Worm (Caenorhabditis elegans) whole organism, L4 larva: ENCODE measurements around the gene dhs-7.

Experiments used
- D1046.2 ChIP-seq: fragments of 200-800 bp; sonication (Bioruptor generic); IDR thresholded peaks from 2 replicates; pipeline ENCODE4 v1.3.6; 2022; ENCODE audit warnings: missing genetic modification characterization, missing compliant biosample characterization
- F44E2.7 ChIP-seq: fragments of 200-800 bp; sonication (Bioruptor generic); IDR thresholded peaks from 2 replicates; pipeline ENCODE4 v2.1.2; 2022; ENCODE audit warnings: missing genetic modification characterization, missing compliant biosample characterization
- R02D3.7 ChIP-seq: fragments of 150-350 bp; sonication (generic microtip); optimal IDR thresholded peaks from 3 replicates; lab custom pipeline; 2014; ENCODE audit warnings: missing biosample characterization, missing genetic modification characterization
- Y105C5A.15 ChIP-seq: fragments of 200-800 bp; sonication (Bioruptor generic); IDR thresholded peaks from 2 replicates; pipeline ENCODE4 v1.3.6; 2022; ENCODE audit warnings: missing genetic modification characterization, missing compliant biosample characterization
- Y48G9A.11 ChIP-seq: fragments of 200-800 bp; sonication (Bioruptor generic); IDR thresholded peaks from 2 replicates; pipeline ENCODE4 v1.3.6; 2022; ENCODE audit warnings: missing genetic modification reagents, missing genetic modification characterization, missing compliant biosample characterization
- ZK337.2 ChIP-seq: fragments of 200-800 bp; sonication (Bioruptor generic); IDR thresholded peaks from 2 replicates; pipeline ENCODE4 v1.3.6; 2022; ENCODE audit warnings: missing genetic modification reagents, missing genetic modification characterization, missing compliant biosample characterization
- ZK546.5 ChIP-seq, 2 experiments: sonication (generic microtip); optimal IDR thresholded peaks; 2 replicates each; lab custom pipeline; 2017; ENCODE audit warnings: missing biosample characterization in 2 of 2, missing genetic modification characterization in 2 of 2
- aha-1 ChIP-seq: fragments of 150-350 bp; peaks from one replicate; lab custom pipeline; 2014; ENCODE audit warnings: missing biosample characterization, missing genetic modification characterization
- aly-2 ChIP-seq: sonication (generic microtip); optimal IDR thresholded peaks from 2 replicates; lab custom pipeline; 2018; ENCODE audit warnings: missing biosample characterization, missing genetic modification characterization
- dmd-6 ChIP-seq: fragments of 200-800 bp; sonication (Bioruptor generic); IDR thresholded peaks from 2 replicates; pipeline ENCODE4 v1.3.6; 2022; ENCODE audit warnings: missing genetic modification reagents, missing genetic modification characterization, missing compliant biosample characterization
- dmd-9 ChIP-seq: fragments of 200-800 bp; sonication (Bioruptor generic); IDR thresholded peaks from 2 replicates; pipeline ENCODE4 v1.3.6; 2022; ENCODE audit warnings: missing genetic modification reagents, missing genetic modification characterization, missing compliant biosample characterization
- dpl-1 ChIP-seq: fragments of 150-350 bp; optimal IDR thresholded peaks from 2 replicates; lab custom pipeline; 2014; ENCODE audit warnings: missing biosample characterization, missing genetic modification reagents, missing genetic modification characterization
- duxl-1 ChIP-seq: sonication (generic microtip); optimal IDR thresholded peaks from 2 replicates; lab custom pipeline; 2016; ENCODE audit warnings: mild to moderate bottlenecking, missing genetic modification characterization, moderate library complexity, missing compliant biosample characterization; ENCODE audit not compliant: poor library complexity
- egl-27 ChIP-seq: sonication (generic microtip); optimal IDR thresholded peaks from 3 replicates; lab custom pipeline; 2017; ENCODE audit warnings: missing biosample characterization, missing genetic modification reagents, missing genetic modification characterization
- egl-43 ChIP-seq: fragments of 200-800 bp; sonication (Bioruptor generic); IDR thresholded peaks from 2 replicates; pipeline ENCODE4 v1.3.6; 2022; ENCODE audit warnings: missing genetic modification reagents, missing genetic modification characterization, missing compliant biosample characterization
- fkh-10 ChIP-seq: fragments of 150-350 bp; optimal IDR thresholded peaks from 2 replicates; lab custom pipeline; 2014; ENCODE audit warnings: missing biosample characterization, missing genetic modification reagents, missing genetic modification characterization
- fos-1 ChIP-seq: fragments of 150-350 bp; optimal IDR thresholded peaks from 2 replicates; lab custom pipeline; 2014; ENCODE audit warnings: missing biosample characterization, missing genetic modification characterization
- gei-8 ChIP-seq: fragments of 200-800 bp; sonication (Bioruptor generic); optimal IDR thresholded peaks from 2 replicates; lab custom pipeline; 2018; ENCODE audit warnings: mild to moderate bottlenecking, missing genetic modification characterization, missing compliant biosample characterization
- hif-1 ChIP-seq, 2 experiments: sonication (generic microtip); optimal IDR thresholded peaks; 2 replicates each; lab custom pipeline; 2016 to 2017; ENCODE audit warnings: missing compliant biosample characterization in 2 of 2, missing genetic modification characterization in 2 of 2, missing genetic modification reagents in 2 of 2, missing genotype in 2 of 2, mild to moderate bottlenecking in 1 of 2
- hlh-11 ChIP-seq: fragments of 200-800 bp; sonication (Bioruptor generic); optimal IDR thresholded peaks from 2 replicates; lab custom pipeline; 2018; ENCODE audit warnings: mild to moderate bottlenecking, missing genetic modification characterization, missing compliant biosample characterization
- hmg-1.1 ChIP-seq: fragments of 200-800 bp; sonication (Bioruptor generic); IDR thresholded peaks from 2 replicates; pipeline ENCODE4 v1.3.6; 2022; ENCODE audit warnings: missing genetic modification reagents, missing genetic modification characterization, missing compliant biosample characterization
- jun-1 ChIP-seq: fragments of 150-350 bp; optimal IDR thresholded peaks from 2 replicates; lab custom pipeline; 2014; ENCODE audit warnings: missing biosample characterization, missing genetic modification reagents, missing genetic modification characterization
- lim-7 ChIP-seq: fragments of 200-800 bp; sonication (Bioruptor generic); IDR thresholded peaks from 2 replicates; pipeline ENCODE4 v1.3.6; 2022; ENCODE audit warnings: missing genetic modification characterization, missing compliant biosample characterization
- lin-15B ChIP-seq: fragments of 150-350 bp; sonication (generic microtip); optimal IDR thresholded peaks from 3 replicates; lab custom pipeline; 2014; ENCODE audit warnings: missing biosample characterization, missing genetic modification characterization
- lin-29 ChIP-seq: fragments of 200-800 bp; sonication (Bioruptor generic); IDR thresholded peaks from 2 replicates; pipeline ENCODE4 v1.3.6; 2022; ENCODE audit warnings: missing genetic modification reagents, missing genetic modification characterization, missing compliant biosample characterization
- lin-39 ChIP-seq: fragments of 150-350 bp; optimal IDR thresholded peaks from 2 replicates; lab custom pipeline; 2014; ENCODE audit warnings: missing biosample characterization, missing genetic modification reagents, missing genetic modification characterization
- lir-3 ChIP-seq: sonication (generic microtip); optimal IDR thresholded peaks from 2 replicates; lab custom pipeline; 2016; ENCODE audit warnings: mild to moderate bottlenecking, missing genetic modification characterization, missing compliant biosample characterization
- madf-9 ChIP-seq: fragments of 200-800 bp; sonication (Bioruptor generic); conservative IDR thresholded peaks from 2 replicates; pipeline ENCODE4 v1.3.6; 2022; ENCODE audit warnings: missing genetic modification reagents, missing genetic modification characterization, missing compliant biosample characterization
- mdl-1 ChIP-seq, 2 experiments: fragments of 150-350 bp in 1 of 2; sonication (generic microtip) in 1 of 2; optimal IDR thresholded peaks; 2 replicates each; lab custom pipeline; 2014 to 2017; ENCODE audit warnings: missing biosample characterization in 2 of 2, missing genetic modification characterization in 2 of 2
- mxl-2 ChIP-seq: fragments of 200-800 bp; sonication (Bioruptor generic); conservative IDR thresholded peaks from 2 replicates; pipeline ENCODE4 v1.3.6; 2022; ENCODE audit warnings: missing genetic modification reagents, missing genetic modification characterization, missing compliant biosample characterization
- nhr-10 ChIP-seq: fragments of 150-350 bp; optimal IDR thresholded peaks from 2 replicates; lab custom pipeline; 2014; ENCODE audit warnings: missing biosample characterization, missing genetic modification characterization
- nhr-102 ChIP-seq: sonication (generic microtip); optimal IDR thresholded peaks from 2 replicates; lab custom pipeline; 2016; ENCODE audit warnings: mild to moderate bottlenecking, missing genetic modification characterization, moderate library complexity, missing compliant biosample characterization
- nhr-11 ChIP-seq: fragments of 150-350 bp; optimal IDR thresholded peaks from 2 replicates; lab custom pipeline; 2014; ENCODE audit warnings: missing biosample characterization, missing genetic modification characterization
- nhr-111 ChIP-seq: fragments of 200-800 bp; sonication (Bioruptor generic); optimal IDR thresholded peaks from 2 replicates; lab custom pipeline; 2018; ENCODE audit warnings: mild to moderate bottlenecking, missing genetic modification characterization, missing compliant biosample characterization
- nhr-237 ChIP-seq: sonication (generic microtip); optimal IDR thresholded peaks from 2 replicates; lab custom pipeline; 2017; ENCODE audit warnings: missing biosample characterization, missing genetic modification characterization
- nhr-25 ChIP-seq: sonication (generic microtip); optimal IDR thresholded peaks from 2 replicates; lab custom pipeline; 2017; ENCODE audit warnings: missing genetic modification characterization, mild to moderate bottlenecking, missing compliant biosample characterization, antibody characterized with exemption, moderate library complexity, borderline replicate concordance; ENCODE audit not compliant: insufficient read depth
- nhr-41 ChIP-seq: fragments of 200-800 bp; sonication (Bioruptor generic); IDR thresholded peaks from 2 replicates; pipeline ENCODE4 v1.3.6; 2022; ENCODE audit warnings: missing genetic modification reagents, missing genetic modification characterization, missing compliant biosample characterization
- nhr-42 ChIP-seq: fragments of 200-800 bp; sonication (Bioruptor generic); IDR thresholded peaks from 2 replicates; pipeline ENCODE4 v1.3.6; 2022; ENCODE audit warnings: missing genetic modification characterization, missing compliant biosample characterization
- nhr-76 ChIP-seq: fragments of 150-350 bp; optimal IDR thresholded peaks from 2 replicates; lab custom pipeline; 2014; ENCODE audit warnings: missing biosample characterization, missing genetic modification characterization
- nhr-77 ChIP-seq: fragments of 150-350 bp; optimal IDR thresholded peaks from 2 replicates; lab custom pipeline; 2014; ENCODE audit warnings: missing biosample characterization, missing genetic modification characterization
- pha-4 ChIP-seq, 2 experiments: fragments of 150-350 bp in 1 of 2; fragments of 200-800 bp in 1 of 2; sonication (Bioruptor generic) in 1 of 2; IDR thresholded peaks in 1 of 2; optimal IDR thresholded peaks in 1 of 2; 2 replicates each; pipeline versions ENCODE4 v1.3.6 to Lab custom; 2014 to 2022; ENCODE audit warnings: missing genetic modification characterization in 2 of 2, missing genetic modification reagents in 2 of 2, missing biosample characterization in 1 of 2, missing compliant biosample characterization in 1 of 2
- saeg-2 ChIP-seq: fragments of 200-800 bp; sonication (Bioruptor generic); IDR thresholded peaks from 2 replicates; pipeline ENCODE4 v1.3.6; 2022; ENCODE audit warnings: missing genetic modification reagents, missing genetic modification characterization, missing compliant biosample characterization
- sdz-12 ChIP-seq: fragments of 200-800 bp; sonication (Bioruptor generic); optimal IDR thresholded peaks from 2 replicates; lab custom pipeline; 2018; ENCODE audit warnings: mild to moderate bottlenecking, missing genetic modification characterization, missing compliant biosample characterization
- set-16 ChIP-seq: fragments of 200-800 bp; sonication (Bioruptor generic); IDR thresholded peaks from 2 replicates; pipeline ENCODE4 v1.3.6; 2022; ENCODE audit warnings: missing genetic modification reagents, missing genetic modification characterization, missing compliant biosample characterization
- skn-1 ChIP-seq: fragments of 150-350 bp; optimal IDR thresholded peaks from 2 replicates; lab custom pipeline; 2014; ENCODE audit warnings: missing biosample characterization, missing genetic modification characterization
- spr-1 ChIP-seq: sonication (generic microtip); optimal IDR thresholded peaks from 2 replicates; lab custom pipeline; 2016; ENCODE audit warnings: mild to moderate bottlenecking, missing genetic modification characterization, missing compliant biosample characterization
- unc-130 ChIP-seq: sonication (generic microtip); optimal IDR thresholded peaks from 2 replicates; lab custom pipeline; 2016; ENCODE audit warnings: missing genetic modification reagents, missing genetic modification characterization, missing compliant biosample characterization
- unc-39 ChIP-seq: sonication (generic microtip); optimal IDR thresholded peaks from 2 replicates; lab custom pipeline; 2017; ENCODE audit warnings: missing biosample characterization, missing genetic modification characterization
- zag-1 ChIP-seq: fragments of 150-350 bp; optimal IDR thresholded peaks from 2 replicates; lab custom pipeline; 2014; ENCODE audit warnings: missing biosample characterization, missing genetic modification characterization
- zfp-2 ChIP-seq: sonication (generic microtip); optimal IDR thresholded peaks from 2 replicates; lab custom pipeline; 2016; ENCODE audit warnings: mild to moderate bottlenecking, missing genetic modification characterization, missing compliant biosample characterization
- ztf-11 ChIP-seq: fragments of 150-350 bp; optimal IDR thresholded peaks from 2 replicates; lab custom pipeline; 2014; ENCODE audit warnings: missing biosample characterization, missing genetic modification characterization

dhs-7 gene

ce11 chrII:7200051-7200599, 8.1 kb downstream of the dhs-7 start, which contains the start of gene pcrg-1 (continued):
- TF ChIP-seq mdl-1 (tag; optimal IDR thresholded peaks at IDR 0.05; lab: Kevin White, UChicago) (no peak), nhr-10 (tag; lab: Kevin White, UChicago) (no peak), hif-1 (tag; optimal IDR thresholded peaks at IDR 0.05; lab: Kevin White, UChicago) (peak; percentile 12 to 56), zag-1 (tag; lab: Kevin White, UChicago) (no peak), madf-9 (peak; percentile 80), mxl-2 (GFP tag; lab: Robert Waterston, UW) (0 out of 2 replicates have a peak, but pooled peaks have one; percentile 12), Y48G9A.11 (GFP tag; lab: Robert Waterston, UW) (peak; percentile 84), nhr-41 (peak; percentile 89), jun-1 (no peak), nhr-102 (peak; percentile 59), fkh-10 (GFP tag; lab: Kevin White, UChicago) (no peak), lir-3 (tag; lab: Kevin White, UChicago) (peak; percentile 70), gei-8 (peak; percentile 12), nhr-237 (tag; lab: Kevin White, UChicago) (no peak), hmg-1.1 (peak; percentile 97), saeg-2 (GFP tag; lab: Robert Waterston, UW) (peak; percentile 89), nhr-111 (peak; percentile 76), dmd-9 (GFP tag; lab: Robert Waterston, UW) (peak; percentile 78; the same call in 1 of the 2 replicates), dmd-6 (GFP tag; lab: Robert Waterston, UW) (peak; percentile 55), lim-7 (GFP tag; lab: Robert Waterston, UW) (peak; percentile 89), pha-4 (GFP tag; IDR thresholded peaks at IDR 0.05; lab: Robert Waterston, UW) (peak; percentile 89), pha-4 (tag; optimal IDR thresholded peaks at IDR 0.05; lab: Kevin White, UChicago) (peak; percentile 42), sdz-12 (GFP tag; lab: Kevin White, UChicago) (no peak), egl-43 (GFP tag; lab: Robert Waterston, UW) (peak; percentile 97), duxl-1 (tag; lab: Kevin White, UChicago) (no peak), nhr-77 (tag; lab: Kevin White, UChicago) (no peak), ZK337.2 (GFP tag; lab: Robert Waterston, UW) (peak; percentile 21), nhr-42 (GFP tag; lab: Robert Waterston, UW) (peak; percentile 84), R02D3.7 (tag; lab: Kevin White, UChicago) (no peak), nhr-11 (no peak), unc-130 (peak; percentile 47), unc-39 (tag; lab: Kevin White, UChicago) (no peak), hlh-11 (tag; lab: Kevin White, UChicago) (peak; percentile 74), Y105C5A.15 (GFP tag; lab: Robert Waterston, UW) (peak; percentile 90), egl-27 (tag; lab: Kevin White, UChicago) (no peak), ZK546.5 (tag; optimal IDR thresholded peaks at IDR 0.05; lab: Kevin White, UChicago) (no peak), D1046.2 (GFP tag; lab: Robert Waterston, UW) (peak; percentile 90; the same call in 1 of the 2 replicates), nhr-25 (tag; lab: Kevin White, UChicago) (peak; percentile 69), spr-1 (tag; lab: Kevin White, UChicago) (peak; percentile 80), fos-1 (tag; lab: Kevin White, UChicago) (no peak), F44E2.7 (GFP tag; lab: Robert Waterston, UW) (peak; percentile 55; the same call in 1 of the 2 replicates), skn-1 (no peak), lin-15B (no peak), dpl-1 (GFP tag; lab: Kevin White, UChicago) (peak; percentile 50), nhr-76 (tag; lab: Kevin White, UChicago) (no peak), zfp-2 (tag; lab: Kevin White, UChicago) (no peak), set-16 (no peak; the same call in none of the 2 replicates), lin-29 (GFP tag; lab: Robert Waterston, UW) (peak; percentile 79), aha-1 (tag; lab: Kevin White, UChicago) (peak; percentile 89), aly-2 (tag; lab: Kevin White, UChicago) (no peak), ztf-11 (tag; lab: Kevin White, UChicago) (no peak), lin-39 (no peak)
